Fruit fly (Drosophila melanogaster) S2 (cell line): ENCODE data around the gene wat.

Experiments used
- CG8478 ChIP-seq: fragments of >200 bp; optimal IDR thresholded peaks from 2 replicates; lab custom pipeline; 2018
- CTCF ChIP-seq, 2 experiments: fragments of >200 bp; optimal IDR thresholded peaks; 2 replicates each; lab custom pipeline; 2018

The wat gene

DNA sequence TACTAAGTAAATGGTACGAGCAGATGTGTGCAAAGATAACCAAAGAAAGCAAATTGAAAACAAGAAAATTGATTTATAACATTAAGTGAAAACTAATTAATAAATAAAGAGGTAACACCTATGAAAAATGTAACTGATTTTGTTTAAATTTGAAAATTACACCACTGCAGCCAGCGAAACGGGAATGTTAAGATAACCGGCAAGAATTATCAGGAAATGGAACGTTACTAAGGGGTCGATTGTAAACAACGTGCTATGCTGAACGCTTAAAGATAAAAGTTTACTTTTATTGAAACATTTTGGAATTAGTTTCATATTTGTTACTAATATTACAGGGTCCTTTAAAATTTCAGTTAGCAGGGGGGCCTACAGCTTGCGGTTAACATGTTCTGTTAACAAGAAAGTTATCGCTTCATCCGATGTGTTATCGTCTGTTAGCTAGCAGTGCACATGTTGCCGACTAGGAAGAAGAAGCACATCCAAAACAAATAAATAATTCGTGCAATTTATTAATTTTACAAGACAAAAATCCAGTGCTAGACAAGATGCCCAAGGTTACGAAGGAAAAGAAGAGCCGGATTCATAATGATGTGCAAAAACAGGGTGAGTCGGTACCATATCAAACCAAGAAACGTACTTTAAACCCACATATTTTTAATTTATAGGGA is 29.0 kb upstream of the wat start, which contains the start of gene CG11837:
CG11837 (plus strand) TSS at position 439 of the 668 bp plus-strand sequence.
- no peak for TF ChIP-seq CTCF (optimal IDR thresholded peaks at IDR 0.05; lab: Kevin White, UChicago)

DNA sequence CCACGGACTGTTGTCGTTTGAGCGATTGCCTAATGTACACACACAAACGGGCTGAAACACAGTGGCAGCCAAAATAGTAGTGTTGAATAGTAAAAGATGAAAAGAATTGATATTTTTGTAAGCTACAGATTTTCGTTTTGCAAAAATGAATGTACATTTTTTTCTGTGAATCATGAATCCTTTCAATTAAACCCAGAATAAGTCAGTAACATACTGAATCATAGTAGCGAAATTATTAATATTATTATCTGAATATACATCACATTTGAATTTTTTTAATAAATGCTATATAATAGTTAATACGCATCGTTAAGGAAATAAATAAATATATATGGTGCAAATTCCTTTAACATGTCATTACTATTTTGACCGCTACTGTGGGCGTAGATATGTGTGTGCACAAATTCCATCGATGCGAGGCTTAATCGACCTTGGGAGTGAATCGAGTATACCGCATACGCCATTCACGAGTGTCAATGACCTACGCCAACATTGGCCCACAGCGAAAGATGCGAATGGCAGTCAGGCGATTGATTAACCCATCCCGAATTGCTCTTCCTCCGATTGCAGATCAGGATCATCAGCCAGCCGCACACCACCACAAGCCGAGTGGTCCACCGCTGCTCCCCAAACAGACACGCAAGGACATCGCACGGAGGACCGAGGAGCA is 20.5 kb upstream of the wat start:
- TF ChIP-seq CTCF (optimal IDR thresholded peaks at IDR 0.05; lab: Kevin White, UChicago) (no peak), CG8478 (lab: Kevin White, UChicago) (no peak)

DNA sequence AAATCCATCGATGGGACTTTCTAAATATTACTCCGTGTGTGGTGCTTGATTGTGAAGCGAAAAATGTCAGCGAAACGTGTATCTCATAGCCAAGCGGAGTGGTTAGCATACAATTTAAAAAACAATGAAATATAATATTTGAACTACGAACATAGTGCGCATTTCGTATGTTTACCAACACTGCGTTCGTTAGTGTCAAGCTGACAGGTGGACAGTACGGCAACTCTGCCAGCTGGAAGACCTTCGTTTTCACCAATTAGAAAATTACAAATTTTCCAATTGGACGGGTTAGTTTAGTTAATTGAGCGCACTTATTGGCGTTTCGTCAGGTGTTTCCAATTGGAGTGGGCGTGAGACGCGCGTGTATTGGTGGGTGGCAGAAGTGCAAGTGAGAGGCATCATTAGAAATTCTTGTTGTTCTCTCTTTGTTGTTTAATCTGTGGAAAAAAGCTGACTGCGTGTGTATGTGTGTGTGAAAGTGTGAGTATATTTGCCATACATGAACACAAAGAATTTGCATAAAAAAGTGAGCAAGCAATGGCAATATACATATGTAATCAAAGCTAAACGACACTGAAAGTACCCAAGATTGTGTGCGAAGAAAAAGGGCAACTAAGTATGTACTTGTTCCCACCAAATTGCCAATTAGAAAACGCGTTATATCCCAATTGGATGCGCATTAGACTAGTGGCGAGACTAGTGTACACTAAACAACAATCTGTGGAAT is 19.7 kb upstream of the wat start:
- TF ChIP-seq CG8478 (lab: Kevin White, UChicago) (no peak), CTCF (optimal IDR thresholded peaks at IDR 0.05; lab: Kevin White, UChicago) (no peak)

DNA sequence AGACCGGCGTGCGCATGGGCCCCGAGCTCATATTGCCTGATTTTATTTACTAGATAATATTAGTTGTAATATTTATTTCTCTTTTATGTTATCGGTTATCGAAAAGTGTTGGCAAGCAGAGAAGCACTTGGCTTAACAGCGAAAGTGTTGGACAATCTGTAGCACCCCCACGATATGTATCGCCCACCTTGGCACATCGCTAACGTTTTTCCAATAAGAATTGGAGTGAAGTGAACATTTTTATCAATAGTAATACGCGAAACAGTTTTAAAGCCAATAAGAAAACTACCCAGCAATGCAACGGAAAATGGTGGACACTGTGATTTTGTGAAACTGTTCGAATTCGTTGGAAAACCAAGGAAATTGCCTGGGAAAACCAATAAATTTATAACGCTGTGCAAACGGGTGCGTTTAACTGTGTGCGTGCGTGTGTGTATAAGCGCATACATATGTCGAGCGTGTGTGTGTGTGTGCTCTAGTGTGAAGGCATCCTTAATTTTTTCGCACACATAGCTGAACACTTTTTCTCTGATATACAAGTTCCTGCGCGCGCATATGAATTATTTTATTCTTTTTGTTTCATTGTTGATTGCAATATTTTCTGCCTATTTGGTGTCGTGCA is 18.9 kb upstream of the wat start, which contains the start of the genes Slu7 and Pkc98E:
Slu7 (minus strand) TSS at position 112 of the 622 bp plus-strand sequence.
Pkc98E (plus strand) TSS at position 197 of the 622 bp plus-strand sequence.
- TF ChIP-seq CTCF (optimal IDR thresholded peaks at IDR 0.05; lab: Kevin White, UChicago) (no peak), CG8478 (lab: Kevin White, UChicago) (no peak)

DNA sequence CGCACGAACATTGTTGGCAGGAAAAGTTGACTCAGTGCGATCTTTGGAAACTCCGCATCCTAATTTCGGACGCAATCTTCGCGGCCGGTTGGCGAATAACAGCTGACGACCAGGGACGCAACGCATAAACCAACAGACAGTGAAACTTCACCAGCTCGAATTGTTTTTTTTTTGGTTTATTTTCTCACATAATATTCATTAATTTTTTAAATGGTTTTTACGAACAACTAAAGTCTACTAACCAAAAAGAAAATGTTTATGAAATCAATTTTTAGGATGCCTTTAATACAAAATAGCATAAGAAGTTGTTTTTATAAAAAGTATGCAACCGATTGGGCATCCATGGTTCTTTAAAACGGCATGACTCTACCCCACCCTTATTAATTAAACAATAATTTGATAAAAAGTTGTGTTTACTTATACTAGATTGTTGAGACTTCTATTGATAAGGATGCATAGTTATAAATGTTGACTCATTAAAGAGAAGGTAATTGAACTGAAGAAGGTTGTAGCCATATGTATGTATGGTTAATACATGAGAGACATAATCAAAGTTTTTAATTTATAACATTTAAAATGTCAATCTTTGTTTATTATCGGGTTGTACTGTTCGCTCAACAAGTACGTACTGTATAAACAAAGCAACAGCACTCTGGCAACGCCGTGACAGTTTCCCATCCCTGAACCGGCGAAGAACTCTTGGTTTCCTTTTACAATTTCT is 13.9 kb upstream of the wat start, which contains the start of the genes beta4GalNAcTB and Cpsf100:
beta4GalNAcTB (minus strand) TSS at position 100 of the 721 bp plus-strand sequence.
Cpsf100 (plus strand) TSS at position 665 of the 721 bp plus-strand sequence.
- TF ChIP-seq CG8478 (lab: Kevin White, UChicago) (no peak), CTCF (optimal IDR thresholded peaks at IDR 0.05; lab: Kevin White, UChicago) (no peak)

DNA sequence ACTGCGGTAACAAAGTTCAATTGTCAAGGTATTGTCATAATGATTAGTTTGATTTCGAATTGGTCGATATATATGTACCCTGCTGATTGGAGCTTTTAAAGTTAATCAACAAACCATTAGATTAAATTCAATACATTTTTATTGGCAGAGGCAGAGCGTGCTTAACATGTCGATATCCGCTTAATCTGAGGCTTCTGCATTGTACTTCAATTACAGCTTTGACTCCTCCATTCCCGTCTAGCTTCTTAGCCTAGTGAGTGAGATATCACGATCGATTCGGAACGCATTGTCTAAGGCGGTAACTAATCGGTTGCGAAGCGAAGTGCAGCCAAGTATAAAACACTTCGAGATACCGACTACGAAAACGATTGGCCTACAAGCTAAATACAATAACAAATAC is 12.3 kb upstream of the wat start, which contains the start of gene Ssl2:
Ssl2 (minus strand) TSS at position 101 of the 400 bp plus-strand sequence.
- no peak for TF ChIP-seq CG8478 (lab: Kevin White, UChicago)
- TF ChIP-seq CTCF (optimal IDR thresholded peaks at IDR 0.05; lab: Kevin White, UChicago), result no peak

DNA sequence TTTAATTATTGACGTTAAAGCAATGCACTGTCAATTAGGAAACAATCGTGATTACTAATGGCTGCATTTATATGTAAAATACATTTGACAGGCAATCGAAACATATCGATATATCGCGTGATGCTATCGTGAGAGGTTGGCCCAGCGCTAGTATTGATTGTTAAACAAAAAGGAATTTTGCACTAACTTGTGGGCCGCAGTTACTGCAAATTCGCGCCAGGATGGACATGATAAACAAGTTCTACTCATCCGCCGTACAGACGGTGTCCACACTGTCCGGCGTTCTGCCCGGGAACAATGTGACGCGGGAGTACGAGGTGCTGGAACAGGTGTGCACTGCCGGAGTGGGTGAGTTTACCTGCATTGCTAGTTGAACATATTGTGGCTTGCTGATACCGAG is 6.9 kb upstream of the wat start, which contains the start of the genes eIF4E6 and CG1951:
eIF4E6 (minus strand) TSS at position 53 of the 400 bp plus-strand sequence.
CG1951 (plus strand) TSS at position 115 of the 400 bp plus-strand sequence.
- TF ChIP-seq CTCF (optimal IDR thresholded peaks at IDR 0.05; lab: Kevin White, UChicago), result peak in 1 of 2 experiments; percentile 39
- no peak for TF ChIP-seq CG8478 (lab: Kevin White, UChicago)

DNA sequence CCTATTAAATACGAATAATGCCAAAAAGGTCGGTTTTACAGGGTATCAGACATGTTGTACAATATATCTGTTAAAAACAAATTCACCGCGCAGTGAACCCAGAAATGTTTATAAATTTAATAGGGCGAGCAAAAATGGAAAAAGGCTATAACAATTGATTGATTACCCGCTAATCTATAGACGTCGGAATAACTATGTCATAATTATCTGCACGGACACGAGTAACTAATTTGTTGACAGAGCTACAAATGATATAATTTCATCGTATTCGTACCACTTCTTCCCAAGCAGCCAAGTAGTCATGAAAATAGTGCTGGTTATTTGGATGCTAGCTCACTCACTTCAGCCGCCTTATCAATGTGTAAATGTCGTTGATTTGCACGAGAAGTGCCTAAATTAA is 4.5 kb upstream of the wat start, which contains the start of gene CG14518:
CG14518 (plus strand) TSS at position 301 of the 400 bp plus-strand sequence.
- TF ChIP-seq CTCF (optimal IDR thresholded peaks at IDR 0.05; lab: Kevin White, UChicago) (no peak), CG8478 (lab: Kevin White, UChicago) (no peak)

DNA sequence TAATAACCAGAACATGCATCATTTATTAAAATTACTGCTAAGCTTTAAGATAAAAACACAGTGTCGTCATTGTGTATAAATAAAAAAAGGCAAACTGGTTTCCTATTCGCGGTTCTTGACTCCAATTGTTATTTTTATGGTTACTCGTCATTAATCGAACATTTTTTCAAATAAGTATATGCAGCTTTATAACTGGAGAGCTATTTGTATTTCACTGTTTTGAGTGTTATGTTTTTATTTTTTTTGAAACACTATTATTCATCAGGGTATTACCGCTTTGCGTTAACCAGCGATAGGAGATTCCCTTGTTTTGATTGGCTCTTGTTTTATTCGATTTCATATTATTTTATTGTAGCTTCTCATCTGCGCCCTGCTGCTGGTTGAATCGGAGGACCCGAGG is 9.1 kb downstream of the wat start:
- no peak for TF ChIP-seq CTCF (optimal IDR thresholded peaks at IDR 0.05; lab: Kevin White, UChicago)
- TF ChIP-seq CG8478 (lab: Kevin White, UChicago), result no peak

DNA sequence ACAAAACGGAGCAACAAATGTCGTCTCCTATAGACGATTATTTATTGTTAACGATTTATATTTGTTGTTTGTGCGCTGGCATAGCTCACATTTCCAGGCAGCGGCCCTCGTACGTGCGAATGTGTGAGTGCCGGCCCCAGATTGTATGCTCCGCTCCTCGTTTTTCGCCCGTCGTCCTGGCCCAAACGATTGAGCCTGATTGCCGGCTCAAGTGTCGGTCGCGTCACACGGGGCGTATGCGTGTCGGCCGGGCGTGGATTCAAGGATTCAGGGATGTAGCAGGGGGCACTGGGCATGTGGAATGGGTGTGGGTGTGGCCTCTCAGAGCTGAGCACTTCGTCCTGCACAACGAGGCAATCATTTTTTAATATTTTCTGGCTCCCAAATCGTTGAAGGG is 14.6 kb downstream of the wat start:
- no peak for TF ChIP-seq CTCF (optimal IDR thresholded peaks at IDR 0.05; lab: Kevin White, UChicago)
- TF ChIP-seq CG8478 (lab: Kevin White, UChicago), result no peak

DNA sequence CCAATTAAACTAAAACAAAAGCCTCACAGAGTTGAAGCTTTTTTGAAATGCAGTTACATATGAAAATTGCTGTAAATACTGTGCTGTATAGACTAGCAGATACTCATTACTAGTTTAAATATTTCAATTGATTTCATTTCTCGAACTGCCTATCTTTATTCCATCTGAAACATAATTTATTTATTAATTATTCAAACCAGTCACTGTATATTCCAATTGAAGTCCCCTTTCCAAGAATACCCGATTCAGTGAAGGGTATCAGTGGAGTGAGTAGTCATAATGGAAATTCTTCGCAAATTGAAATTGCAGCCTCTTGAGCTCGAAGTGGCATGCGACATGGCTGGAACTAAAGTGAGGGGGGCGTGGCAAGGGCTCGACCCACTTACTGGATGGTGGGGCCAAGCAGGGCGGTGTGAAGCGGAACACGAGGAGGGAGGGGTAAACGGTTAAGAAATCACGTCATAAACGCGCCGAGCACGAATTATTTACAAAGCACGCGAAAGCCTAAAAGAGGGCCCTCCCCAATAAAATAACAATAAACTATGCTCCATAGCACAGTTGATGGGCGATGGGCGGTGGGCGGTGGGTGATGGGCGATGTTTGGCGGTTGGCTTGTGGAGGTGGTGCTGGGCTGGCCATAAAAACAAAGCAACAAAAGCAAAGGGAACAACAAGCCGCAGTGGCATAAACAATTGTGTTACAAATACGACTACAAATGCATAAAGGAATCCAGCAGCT is 15.2 kb downstream of the wat start:
- no peak for TF ChIP-seq CTCF (optimal IDR thresholded peaks at IDR 0.05; lab: Kevin White, UChicago)
- no peak for TF ChIP-seq CG8478 (lab: Kevin White, UChicago)

DNA sequence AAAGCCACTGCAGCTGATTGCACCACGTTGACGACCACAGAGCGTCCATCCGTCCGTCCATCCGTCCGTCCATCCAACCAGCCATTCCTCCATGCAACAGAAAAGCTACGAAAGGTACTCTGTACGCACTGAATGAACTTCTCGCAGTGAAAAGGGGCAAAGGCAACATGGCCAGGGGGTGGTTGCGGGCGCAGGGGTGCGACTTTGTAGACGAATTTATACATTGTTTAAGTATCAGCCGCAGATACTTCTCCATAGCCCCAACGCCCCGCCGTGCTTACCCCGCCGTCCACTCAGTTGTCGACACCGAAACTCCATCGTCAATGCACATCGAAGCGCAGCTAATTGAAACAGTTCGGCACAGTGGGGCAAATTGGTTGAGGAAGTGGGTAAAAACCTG is 20.2 kb downstream of the wat start:
- TF ChIP-seq CTCF (optimal IDR thresholded peaks at IDR 0.05; lab: Kevin White, UChicago) (no peak), CG8478 (lab: Kevin White, UChicago) (no peak)

DNA sequence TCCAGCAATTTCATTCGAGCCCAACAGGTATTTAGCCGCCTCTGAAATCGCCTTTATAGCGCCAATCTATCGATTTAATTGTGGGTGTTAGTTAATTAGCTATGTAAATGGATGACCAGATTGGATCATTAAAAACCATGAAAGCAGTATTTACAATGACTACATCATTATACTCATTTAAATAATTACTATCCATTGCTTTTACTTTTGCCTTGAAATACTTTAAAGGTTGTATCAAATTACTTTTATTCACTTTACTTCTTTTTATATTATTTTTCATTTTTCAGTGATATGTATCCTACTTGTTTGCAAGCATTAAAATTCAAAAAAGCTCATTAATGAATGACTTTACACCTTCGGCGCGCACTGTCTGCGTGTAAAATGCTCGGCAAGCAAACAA is 21.2 kb downstream of the wat start:
- TF ChIP-seq CG8478 (lab: Kevin White, UChicago) (no peak), CTCF (optimal IDR thresholded peaks at IDR 0.05; lab: Kevin White, UChicago) (no peak)
